Fruit fly (Drosophila melanogaster): Measurements from ENCODE around the gene Ance-3.

Gene Ance-3

DNA sequence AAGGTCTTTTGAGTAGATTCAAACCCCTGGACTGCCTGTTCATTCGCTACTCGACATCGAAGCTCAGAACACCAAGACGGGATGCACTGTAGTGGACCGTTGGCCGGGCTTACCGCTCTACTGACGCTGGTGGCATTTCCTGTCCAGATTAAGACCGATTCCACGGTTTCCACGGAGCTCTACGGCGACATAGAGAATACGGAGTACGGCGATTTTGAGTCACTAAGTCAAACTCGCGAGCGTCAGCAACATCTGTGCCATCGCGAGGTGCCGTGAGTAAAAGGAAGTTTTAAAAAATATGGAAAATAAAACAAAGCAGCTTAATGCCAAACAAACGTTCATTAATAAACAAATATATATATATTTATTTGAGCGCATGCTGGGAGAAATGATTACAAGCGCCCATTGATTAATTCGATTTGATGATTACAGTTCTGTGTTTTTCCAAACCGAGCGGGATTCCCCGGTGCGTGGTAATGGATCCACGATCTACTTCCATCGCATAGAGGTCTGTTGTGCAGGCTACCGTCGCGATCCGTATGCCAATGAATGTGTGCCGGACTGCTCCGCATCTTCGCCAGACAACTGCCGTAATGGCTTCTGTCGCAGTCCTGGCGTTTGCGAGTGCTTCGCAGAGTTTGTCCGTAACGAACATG, 49.1 kb downstream of the Ance-3 start, which contains the start of gene NimB1:
TSS of gene NimB1 (plus strand) at position 41 of the 656 bp plus-strand sequence.
- TF ChIP-seq Nf-YA (GFP tag; IDR thresholded peaks at IDR 0.05) (no peak), Ets65A (GFP tag) (peak; percentile 67)

DNA sequence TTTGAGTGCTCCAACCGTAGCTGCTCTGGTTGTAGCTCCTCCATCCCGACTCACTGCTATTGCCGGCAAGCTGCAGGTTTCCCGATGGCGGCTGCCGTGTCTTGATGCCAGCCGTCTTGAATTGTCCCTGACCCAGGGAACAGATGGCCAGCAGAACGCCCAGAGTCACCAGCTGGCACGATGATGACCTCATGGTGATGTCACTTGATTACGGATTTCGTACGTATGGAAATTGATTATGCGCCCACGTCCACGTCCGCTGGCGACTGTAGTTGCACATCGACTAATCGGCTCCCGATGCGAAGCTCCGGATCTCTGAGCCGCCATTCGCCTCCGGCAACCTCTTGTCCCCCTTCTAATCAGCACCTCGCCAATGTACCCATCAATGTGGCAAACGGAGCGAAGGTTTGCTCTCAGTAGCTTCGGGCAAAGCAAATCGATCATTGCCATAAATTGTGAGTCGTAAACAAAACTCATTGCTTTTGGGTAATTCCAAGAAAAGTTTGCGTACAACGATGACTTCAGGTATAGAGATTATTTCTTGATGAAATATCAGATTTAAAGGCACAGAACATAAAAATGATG, 52.3 kb downstream of the Ance-3 start, which contains the start of gene NimB2:
TSS of gene NimB2 (minus strand) at position 287 of the 585 bp plus-strand sequence.
- TF ChIP-seq CG1602 (GFP tag; optimal IDR thresholded peaks at IDR 0.05) (no peak), CG10543 (GFP tag; optimal IDR thresholded peaks at IDR 0.05) (peak; percentile 21), Pdp1 (GFP tag; optimal IDR thresholded peaks at IDR 0.05) (peak in 1 of 2 experiments; percentile 14), CG34376 (GFP tag; optimal IDR thresholded peaks at IDR 0.05) (peak; percentile 81), sug (tag; optimal IDR thresholded peaks at IDR 0.05) (peak; percentile 19), Hr39 (optimal IDR thresholded peaks at IDR 0.05) (no peak)

DNA sequence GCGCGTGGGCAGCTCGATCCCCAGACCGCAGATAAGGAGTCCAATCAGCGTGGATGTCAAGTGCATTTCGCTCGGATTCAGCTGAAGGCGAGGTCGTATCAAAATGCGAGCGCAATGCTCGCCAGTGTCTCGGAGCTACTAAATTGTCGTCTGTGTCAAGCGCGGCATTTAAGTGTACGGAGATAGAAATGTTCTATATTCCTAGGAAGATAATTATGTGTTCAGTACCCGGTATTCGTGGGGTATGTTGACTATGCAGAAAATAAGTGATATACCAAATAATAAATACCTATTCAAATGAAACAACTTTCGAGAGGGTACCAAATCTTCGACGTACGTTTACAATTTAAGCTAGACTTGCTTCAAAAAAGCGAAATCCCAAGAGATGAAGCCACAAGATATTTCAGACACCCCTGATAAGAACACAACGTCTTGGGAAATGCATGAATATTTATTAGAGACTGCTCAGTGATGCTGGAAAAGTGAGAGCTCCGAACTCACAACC, 53.4 kb downstream of the Ance-3 start, which contains the start of gene NimB3:
TSS of gene NimB3 (minus strand) at position 140 of the 505 bp plus-strand sequence.
- TF ChIP-seq ara (GFP tag; IDR thresholded peaks at IDR 0.05), result no peak
- peak; percentile 15 for TF ChIP-seq Blimp-1 (GFP tag; optimal IDR thresholded peaks at IDR 0.05)
- TF ChIP-seq CG32767 (GFP tag; IDR thresholded peaks at IDR 0.05), result no peak
- 0 out of 2 replicates have a peak, but pooled peaks have one; percentile 14 for TF ChIP-seq Drgx (GFP tag; IDR thresholded peaks at IDR 0.05)
- peak; percentile 51 for TF ChIP-seq D19B (GFP tag; optimal IDR thresholded peaks at IDR 0.05)
- TF ChIP-seq D19A (tag; optimal IDR thresholded peaks at IDR 0.05), result peak; percentile 24

DNA sequence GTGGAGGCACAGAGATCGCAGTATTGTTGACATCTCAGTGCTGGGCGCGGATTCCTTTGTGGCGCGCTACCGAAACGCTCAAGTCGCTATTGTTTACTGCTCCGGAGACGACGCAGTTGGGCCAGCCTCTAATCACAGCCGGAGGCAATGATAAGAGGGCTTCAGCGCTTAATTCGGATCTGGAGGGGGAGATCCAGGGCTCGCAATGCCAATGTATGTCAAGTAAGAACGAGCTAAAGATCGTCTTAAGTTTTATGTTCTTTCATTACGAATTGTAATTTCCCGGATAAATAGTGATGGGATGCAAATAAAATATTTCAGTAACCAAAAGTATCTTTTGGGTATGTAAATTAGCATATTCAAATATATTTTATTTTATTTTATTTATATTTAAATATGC, 55.4 kb downstream of the Ance-3 start, which contains the start of the genes NimB4 and NimB5:
TSS of gene NimB4 (minus strand) at position 101 of the 400 bp plus-strand sequence.
TSS of gene NimB5 (plus strand) at position 302 of the 400 bp plus-strand sequence.
- TF ChIP-seq CG34376 (GFP tag; optimal IDR thresholded peaks at IDR 0.05), result peak; percentile 37
- TF ChIP-seq YL-1 (GFP tag; optimal IDR thresholded peaks at IDR 0.05), result no peak
- no peak for TF ChIP-seq p53 (GFP tag; optimal IDR thresholded peaks at IDR 0.05)
- no peak for TF ChIP-seq Mes4 (GFP tag; optimal IDR thresholded peaks at IDR 0.05)
- no peak for TF ChIP-seq CG12071 (GFP tag; optimal IDR thresholded peaks at IDR 0.05)
- no peak for TF ChIP-seq so (GFP tag; IDR thresholded peaks at IDR 0.05)
- TF ChIP-seq sens-2 (GFP tag; IDR thresholded peaks at IDR 0.05), result no peak
- TF ChIP-seq Abd-B (GFP tag; optimal IDR thresholded peaks at IDR 0.05), result no peak
- peak; percentile 76 for TF ChIP-seq D19B (GFP tag; optimal IDR thresholded peaks at IDR 0.05)
- peak; percentile 31; the same call in 1 of the 3 replicates for TF ChIP-seq CG16813 (GFP tag; IDR thresholded peaks at IDR 0.05; ENCODE audit: partially characterized antibody)
- TF ChIP-seq CG2129 (GFP tag; IDR thresholded peaks at IDR 0.05; ENCODE audit: partially characterized antibody), result no peak
- no peak for TF ChIP-seq CG1647 (GFP tag; optimal IDR thresholded peaks at IDR 0.05)

DNA sequence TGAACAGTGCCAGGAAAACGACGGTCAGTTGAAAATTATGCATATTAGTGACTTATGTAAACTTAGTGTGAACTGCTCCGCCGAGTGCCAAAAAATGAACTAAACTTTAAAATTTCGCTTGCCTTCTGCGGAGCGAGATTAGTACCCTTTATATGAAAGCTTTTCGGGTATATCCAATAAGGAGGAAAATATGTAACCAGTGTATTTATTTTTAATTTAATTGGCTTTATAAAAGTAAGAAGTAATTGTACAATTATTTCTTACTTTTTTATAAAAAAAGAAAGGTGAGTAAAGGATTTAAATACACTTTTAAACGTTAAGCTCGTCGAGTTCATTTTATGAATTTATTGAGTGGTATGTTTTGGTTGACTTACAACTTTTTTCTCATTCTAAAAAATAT, 58.3 kb downstream of the Ance-3 start, which contains the start of gene He:
TSS of gene He (minus strand) at position 101 of the 400 bp plus-strand sequence.
- TF ChIP-seq Hr39 (optimal IDR thresholded peaks at IDR 0.05) (no peak), Fer1 (GFP tag; optimal IDR thresholded peaks at IDR 0.05) (no peak), CG33213 (GFP tag; optimal IDR thresholded peaks at IDR 0.05) (no peak), CG18599 (GFP tag; optimal IDR thresholded peaks at IDR 0.05) (no peak), amos (GFP tag; IDR thresholded peaks at IDR 0.05; ENCODE audit: partially characterized antibody) (no peak), CG1603 (tag; optimal IDR thresholded peaks at IDR 0.05) (no peak), Myb (GFP tag; optimal IDR thresholded peaks at IDR 0.05) (no peak), CG12219 (GFP tag; optimal IDR thresholded peaks at IDR 0.05) (no peak), CG8388 (GFP tag; optimal IDR thresholded peaks at IDR 0.05) (no peak), ken (GFP tag; IDR thresholded peaks at IDR 0.05) (no peak)

All from whole organism, embryonic.